Fruit fly (Drosophila melanogaster) Kc167 (cell line): ENCODE measurements around the gene lin-28.

ENCODE experiments used
- h ChIP-seq: fragments of >200 bp; optimal IDR thresholded peaks from 3 replicates; lab custom pipeline; 2018; ENCODE audit warnings: missing external identifiers
- insv ChIP-seq: fragments of >200 bp; optimal IDR thresholded peaks from 3 replicates; lab custom pipeline; 2018; ENCODE audit warnings: missing external identifiers
- psq ChIP-seq: fragments of >200 bp; optimal IDR thresholded peaks from 2 replicates; lab custom pipeline; 2017; ENCODE audit warnings: missing external identifiers

- TF ChIP-seq insv (lab: Kevin White, UChicago) (no peak), psq (lab: Kevin White, UChicago) (no peak), h (lab: Kevin White, UChicago) (no peak)
These were observed 13.4 kb upstream of the lin-28 start for dm6 chr3L:5641120-5641519.
